Worm (Caenorhabditis elegans) whole organism, mixed stage, embryonic: Measurements from ENCODE around the gene Y97E10AR.1.

Experiments
- snpc-4 ChIP-seq: fragments of 150-350 bp; optimal IDR thresholded peaks from 2 replicates; lab custom pipeline; 2014; ENCODE audit warnings: missing biosample characterization, missing genetic modification characterization
- unc-62 ChIP-seq: fragments of 150-350 bp; optimal IDR thresholded peaks from 2 replicates; lab custom pipeline; 2014; ENCODE audit warnings: missing biosample characterization, missing genetic modification reagents, missing genetic modification characterization

- TF ChIP-seq snpc-4 (tag; lab: Kevin White, UChicago) (no peak), unc-62 (GFP tag; lab: Kevin White, UChicago) (no peak)
Measured at ce11 chrV:7971376-7971775, 29.9 kb upstream of the Y97E10AR.1 start.
